Worm (Caenorhabditis elegans): ENCODE measurements around the gene K10D11.7.

K10D11.7 gene

ce11 chrIV:12967303-12967702 is 28.5 kb downstream of the K10D11.7 start:
- TF ChIP-seq unc-62 (GFP tag; optimal IDR thresholded peaks at IDR 0.05 in 1 of 2): peak in 1 of 2 experiments; percentile 95
- no peak for TF ChIP-seq unc-62 (tag; optimal IDR thresholded peaks at IDR 0.05)
- no peak for TF ChIP-seq lin-13 (GFP tag; optimal IDR thresholded peaks at IDR 0.05)

- peak; percentile 29 for TF ChIP-seq pqm-1 (tag; optimal IDR thresholded peaks at IDR 0.05)
- TF ChIP-seq tag-97 (GFP tag; IDR thresholded peaks at IDR 0.05): no peak
Observed at ce11 chrIV:12965074-12965473, 30.7 kb downstream of the K10D11.7 start, which contains the start of gene dod-22. Gene dod-22, plus strand, starts transcription at chrIV:12965374.

ce11 chrIV:12964648-12965047 is 31.1 kb downstream of the K10D11.7 start:
- peak; percentile 20 for TF ChIP-seq nhr-28 (tag; optimal IDR thresholded peaks at IDR 0.05)
- no peak for TF ChIP-seq mxl-3 (GFP tag; optimal IDR thresholded peaks at IDR 0.05)
- TF ChIP-seq unc-62 (GFP tag; optimal IDR thresholded peaks at IDR 0.05 in 1 of 2): peak in 1 of 2 experiments; percentile 20
- TF ChIP-seq unc-62 (tag; optimal IDR thresholded peaks at IDR 0.05): no peak
- TF ChIP-seq F49E8.2 (tag; optimal IDR thresholded peaks at IDR 0.05; ENCODE audit: borderline replicate concordance): no peak
- TF ChIP-seq pqm-1 (tag; optimal IDR thresholded peaks at IDR 0.05): peak; percentile 43
- TF ChIP-seq dmd-6 (GFP tag; IDR thresholded peaks at IDR 0.05): peak; percentile 62
- TF ChIP-seq dve-1 (tag; optimal IDR thresholded peaks at IDR 0.05; ENCODE audit: insufficient read depth): peak; percentile 21
- no peak for TF ChIP-seq fkh-10 (GFP tag; optimal IDR thresholded peaks at IDR 0.05)
- peak; percentile 1 for TF ChIP-seq hlh-11 (tag; optimal IDR thresholded peaks at IDR 0.05)
- TF ChIP-seq fos-1 (tag; optimal IDR thresholded peaks at IDR 0.05): no peak
- no peak for TF ChIP-seq ctbp-1 (GFP tag; IDR thresholded peaks at IDR 0.05)
- TF ChIP-seq pha-4 (GFP tag; IDR thresholded peaks at IDR 0.05): no peak
- no peak for TF ChIP-seq pha-4 (tag; optimal IDR thresholded peaks at IDR 0.05)
- TF ChIP-seq daf-8 (GFP tag; IDR thresholded peaks at IDR 0.05): no peak
- TF ChIP-seq sdz-12 (GFP tag; optimal IDR thresholded peaks at IDR 0.05): no peak
- TF ChIP-seq nhr-111 (GFP tag; optimal IDR thresholded peaks at IDR 0.05): no peak
- no peak for TF ChIP-seq egl-43 (GFP tag; IDR thresholded peaks at IDR 0.05)
- no peak for TF ChIP-seq ceh-32 (tag; optimal IDR thresholded peaks at IDR 0.05; ENCODE audit: poor library complexity)
- no peak for TF ChIP-seq unc-39 (tag; optimal IDR thresholded peaks at IDR 0.05)
- TF ChIP-seq nhr-48 (tag; optimal IDR thresholded peaks at IDR 0.05): no peak

- TF ChIP-seq egl-27 (tag; optimal IDR thresholded peaks at IDR 0.05): no peak
- TF ChIP-seq lsy-2 (tag; optimal IDR thresholded peaks at IDR 0.05): no peak
- TF ChIP-seq ZK546.5 (tag; optimal IDR thresholded peaks at IDR 0.05): no peak
- TF ChIP-seq dve-1 (tag; optimal IDR thresholded peaks at IDR 0.05; ENCODE audit: insufficient read depth): no peak
- no peak for TF ChIP-seq nhr-76 (tag; optimal IDR thresholded peaks at IDR 0.05)
- TF ChIP-seq nhr-6 (tag; optimal IDR thresholded peaks at IDR 0.05): peak; percentile 82
- no peak for TF ChIP-seq tag-97 (GFP tag; IDR thresholded peaks at IDR 0.05)
- no peak for TF ChIP-seq ztf-7 (tag; optimal IDR thresholded peaks at IDR 0.05)
- TF ChIP-seq nhr-28 (tag; optimal IDR thresholded peaks at IDR 0.05): peak; percentile 62
- TF ChIP-seq madf-9 (GFP tag; conservative IDR thresholded peaks at IDR 0.05): no peak
- TF ChIP-seq zip-2 (tag; optimal IDR thresholded peaks at IDR 0.05): no peak
- TF ChIP-seq duxl-1 (tag; optimal IDR thresholded peaks at IDR 0.05; ENCODE audit: poor library complexity): no peak
- TF ChIP-seq F49E8.2 (tag; optimal IDR thresholded peaks at IDR 0.05; ENCODE audit: borderline replicate concordance): no peak
- 0 out of 2 replicates have a peak, but pooled peaks have one; percentile 20 for TF ChIP-seq dmd-6 (GFP tag; IDR thresholded peaks at IDR 0.05)
- TF ChIP-seq skn-1 (tag; optimal IDR thresholded peaks at IDR 0.05): no peak
- TF ChIP-seq dmd-8 (GFP tag; IDR thresholded peaks at IDR 0.05): no peak
- TF ChIP-seq zfp-3 (GFP tag; conservative IDR thresholded peaks at IDR 0.05): no peak
- TF ChIP-seq nhr-10 (tag; optimal IDR thresholded peaks at IDR 0.05): no peak
- TF ChIP-seq pqm-1 (tag; optimal IDR thresholded peaks at IDR 0.05): peak; percentile 84
- no peak for TF ChIP-seq daf-16 (GFP tag; optimal IDR thresholded peaks at IDR 0.05)
- peak; percentile 94 for TF ChIP-seq daf-16 (tag; optimal IDR thresholded peaks at IDR 0.05)
- no peak for TF ChIP-seq php-3 (GFP tag; IDR thresholded peaks at IDR 0.05)
Observed at ce11 chrIV:12962564-12962963, 33.2 kb downstream of the K10D11.7 start, which contains the start of gene F55G11.8. Gene F55G11.8, plus strand, starts transcription at chrIV:12962808.
